Worm (Caenorhabditis elegans) whole organism, early embryonic: ENCODE results near the gene C08F8.3.

Experiments
- B0310.2 ChIP-seq: sonication (generic microtip); optimal IDR thresholded peaks from 2 replicates; lab custom pipeline; 2016; ENCODE audit warnings: mild to moderate bottlenecking, missing genetic modification characterization, missing compliant biosample characterization
- F13C5.2 ChIP-seq: sonication (generic microtip); optimal IDR thresholded peaks from 2 replicates; lab custom pipeline; 2017; ENCODE audit warnings: mild to moderate bottlenecking, missing genetic modification characterization, inconsistent platforms, missing compliant biosample characterization
- aly-1 ChIP-seq: sonication (generic microtip); optimal IDR thresholded peaks from 2 replicates; lab custom pipeline; 2016; ENCODE audit warnings: missing genetic modification characterization, missing compliant biosample characterization
- ama-1 ChIP-seq: fragments of 150-350 bp; optimal IDR thresholded peaks from 2 replicates; lab custom pipeline; 2014
- ceh-13 ChIP-seq: fragments of 200-800 bp; sonication (Bioruptor generic); optimal IDR thresholded peaks from 2 replicates; lab custom pipeline; 2018; ENCODE audit warnings: mild to moderate bottlenecking, missing genetic modification characterization, missing compliant biosample characterization
- ets-7 ChIP-seq: sonication (generic microtip); optimal IDR thresholded peaks from 2 replicates; lab custom pipeline; 2016; ENCODE audit warnings: missing genotype, missing genetic modification characterization, missing compliant biosample characterization
- flt-1 ChIP-seq: fragments of 200-800 bp; sonication (Bioruptor generic); IDR thresholded peaks from 2 replicates; pipeline ENCODE4 v1.3.6; 2022; ENCODE audit warnings: missing genetic modification characterization, missing compliant biosample characterization
- hmg-4 ChIP-seq: fragments of 200-800 bp; sonication (Bioruptor generic); optimal IDR thresholded peaks from 2 replicates; lab custom pipeline; 2018; ENCODE audit warnings: mild to moderate bottlenecking, missing genetic modification characterization, missing compliant biosample characterization
- hnd-1 ChIP-seq: sonication (generic microtip); optimal IDR thresholded peaks from 2 replicates; lab custom pipeline; 2016; ENCODE audit warnings: missing genetic modification characterization, missing compliant biosample characterization
- pes-1 ChIP-seq: fragments of 200-800 bp; sonication (Bioruptor generic); IDR thresholded peaks from 2 replicates; pipeline ENCODE4 v1.3.6; 2022; ENCODE audit warnings: missing genetic modification reagents, missing genetic modification characterization, missing compliant biosample characterization
- sea-1 ChIP-seq: fragments of 200-800 bp; sonication (Bioruptor generic); conservative IDR thresholded peaks from 2 replicates; pipeline ENCODE4 v1.3.6; 2022; ENCODE audit warnings: missing genetic modification characterization, missing compliant biosample characterization
- tbx-11 ChIP-seq: fragments of 200-800 bp; sonication (Bioruptor generic); IDR thresholded peaks from 2 replicates; pipeline ENCODE4 v1.3.6; 2022; ENCODE audit warnings: missing genetic modification characterization, missing compliant biosample characterization

DNA sequence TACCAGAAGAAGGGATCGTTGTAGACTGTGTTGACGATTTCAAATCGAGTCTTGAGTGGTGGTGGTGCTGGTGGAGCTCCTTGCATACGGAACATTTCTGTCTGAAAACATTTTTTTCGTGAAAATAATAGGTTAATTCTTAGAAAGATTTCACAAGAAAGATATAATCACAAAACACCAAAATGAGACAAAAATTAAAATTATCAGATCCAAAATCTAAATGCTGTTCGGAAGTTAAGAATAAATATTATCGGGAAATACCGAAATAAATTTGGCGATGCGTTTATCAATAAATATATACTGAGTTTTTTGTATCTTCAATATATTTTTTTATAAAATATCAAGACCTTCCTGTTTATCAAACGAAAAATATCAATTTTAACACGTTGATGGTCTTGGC lies 23.7 kb downstream of the C08F8.3 start, which contains the start of gene C08F8.9:
- TF ChIP-seq sea-1 (GFP tag; lab: Robert Waterston, UW) (no peak), pes-1 (GFP tag; lab: Robert Waterston, UW) (no peak), flt-1 (no peak), ama-1 (no peak), hnd-1 (tag; lab: Kevin White, UChicago) (no peak), F13C5.2 (tag; lab: Kevin White, UChicago) (no peak), B0310.2 (tag; lab: Kevin White, UChicago) (no peak), ceh-13 (no peak), aly-1 (tag; lab: Kevin White, UChicago) (no peak), ets-7 (no peak), tbx-11 (no peak), hmg-4 (GFP tag; lab: Kevin White, UChicago) (no peak)
